Worm (Caenorhabditis elegans) whole organism, L4/young adult: ENCODE measurements around the gene Y51H7C.13.
"Not testable (repeated sequence)": the region's sequence is repeated elsewhere in the genome, so short reads cannot be mapped to it uniquely, and the experiment has no call there.

ENCODE experiments used
- W03F9.2 ChIP-seq: fragments of 150-350 bp; optimal IDR thresholded peaks from 2 replicates; lab custom pipeline; 2014; ENCODE audit warnings: missing biosample characterization, missing genetic modification characterization
- dao-5 ChIP-seq: sonication (generic microtip); optimal IDR thresholded peaks from 2 replicates; lab custom pipeline; 2016; ENCODE audit warnings: missing genotype, missing genetic modification characterization, moderate library complexity, missing compliant biosample characterization
- him-1 ChIP-seq: sonication (generic microtip); optimal IDR thresholded peaks from 2 replicates; lab custom pipeline; 2016; ENCODE audit warnings: missing genotype, missing genetic modification reagents, missing genetic modification characterization, missing compliant biosample characterization

Gene Y51H7C.13

ce11 chrII:1474807-1475206, 8.5 kb upstream of the Y51H7C.13 start:
- TF ChIP-seq dao-5 (tag; lab: Kevin White, UChicago) (no peak), W03F9.2 (tag; lab: Kevin White, UChicago) (no peak), him-1 (tag; lab: Kevin White, UChicago) (no peak)

DNA sequence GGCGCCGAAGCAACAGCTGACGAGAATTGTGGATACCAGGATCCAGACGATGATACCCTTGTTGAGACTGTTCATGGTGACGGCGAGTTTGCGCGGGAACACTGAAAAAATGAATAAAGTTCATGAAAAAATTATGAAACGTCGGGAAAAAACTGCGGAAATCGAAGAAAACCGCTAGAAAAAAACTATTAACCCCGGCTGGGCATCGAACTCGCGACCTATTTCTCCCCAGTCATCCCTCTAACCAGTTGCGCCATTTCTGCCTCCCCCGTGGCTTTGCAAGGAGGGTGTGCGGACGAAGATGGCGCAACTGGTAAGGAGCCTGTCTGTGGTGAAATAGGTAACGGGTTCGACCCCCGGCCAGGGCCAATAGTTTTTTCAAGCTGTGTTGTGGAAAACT, 7.1 kb upstream of the Y51H7C.13 start, which contains the start of gene H17B01.5:
H17B01.5 (minus strand) TSS at position 101 of the 400 bp plus-strand sequence.
- TF ChIP-seq W03F9.2 (tag; lab: Kevin White, UChicago), result no peak
- no peak for TF ChIP-seq him-1 (tag; lab: Kevin White, UChicago)
- TF ChIP-seq dao-5 (tag; lab: Kevin White, UChicago), result no peak

ce11 chrII:1470515-1470966, 4.2 kb upstream of the Y51H7C.13 start, which contains the start of gene H17B01.2:
H17B01.2 (plus strand) TSS chrII:1470565.
- TF ChIP-seq him-1 (tag; lab: Kevin White, UChicago) (no peak), dao-5 (tag; lab: Kevin White, UChicago) (no peak), W03F9.2 (tag; lab: Kevin White, UChicago) (no peak)

ce11 chrII:1467711-1468110, 1.4 kb upstream of the Y51H7C.13 start, which contains the start of gene Y51H7C.1:
Y51H7C.1 (plus strand) TSS chrII:1467727.
- TF ChIP-seq him-1, dao-5, W03F9.2 (tag; lab: Kevin White, UChicago): not testable (repeated sequence)

- TF ChIP-seq him-1, dao-5, W03F9.2 (tag; lab: Kevin White, UChicago): not testable (repeated sequence)
These were observed 19.6 kb downstream of the Y51H7C.13 start, which contains the start of gene Y51H7C.12 for ce11 chrII:1446696-1447293. Y51H7C.12 (minus strand) TSS chrII:1446746.

DNA sequence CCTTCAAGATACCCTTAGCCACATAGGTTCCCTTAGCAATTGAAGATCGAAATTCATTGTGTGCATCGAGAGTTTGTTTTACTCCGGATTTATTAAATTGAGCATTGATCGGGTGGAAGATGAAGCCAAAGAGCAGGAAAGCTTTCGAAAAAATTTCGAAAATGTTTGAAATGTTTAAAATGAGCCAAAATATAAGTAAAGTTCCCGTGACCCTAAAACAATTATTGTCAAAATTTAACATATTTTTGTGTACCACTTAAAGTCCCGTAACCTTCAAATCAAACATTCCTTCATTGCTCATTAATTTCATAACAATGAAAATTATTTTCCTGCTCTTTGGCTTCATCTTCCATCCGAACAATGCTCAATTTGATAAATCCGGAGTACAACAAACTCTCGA, 21.4 kb downstream of the Y51H7C.13 start, which contains the start of gene scl-17:
scl-17 (plus strand) TSS at position 301 of the 400 bp plus-strand sequence.
- TF ChIP-seq W03F9.2 (tag; lab: Kevin White, UChicago) (no peak), dao-5 (tag; lab: Kevin White, UChicago) (no peak), him-1 (tag; lab: Kevin White, UChicago) (no peak)

DNA sequence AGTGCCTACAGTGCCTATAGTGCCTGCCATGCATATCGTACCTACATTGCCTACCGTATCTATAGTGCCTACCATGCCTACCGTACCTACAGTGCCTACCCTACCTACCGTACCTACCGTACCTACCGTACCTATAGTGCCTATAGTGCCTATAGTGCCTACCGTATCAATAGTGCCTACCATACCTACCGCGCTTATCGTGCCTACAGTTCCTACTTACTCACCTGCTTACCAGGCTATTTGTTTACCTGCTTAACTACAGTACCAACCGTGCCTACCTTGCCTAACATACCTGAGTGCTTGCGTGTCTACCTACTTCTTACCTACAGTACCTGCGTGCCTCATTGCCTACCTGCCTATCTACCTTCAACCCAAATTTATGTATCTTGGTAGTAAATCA, 24.9 kb downstream of the Y51H7C.13 start:
- TF ChIP-seq him-1 (tag; lab: Kevin White, UChicago) (no peak), dao-5 (tag; lab: Kevin White, UChicago) (no peak), W03F9.2 (tag; lab: Kevin White, UChicago) (no peak)

ce11 chrII:1438336-1438589, 28.1 kb downstream of the Y51H7C.13 start, which contains the start of gene Y51H7C.3:
Y51H7C.3 (plus strand) TSS chrII:1438490.
- TF ChIP-seq him-1 (tag; lab: Kevin White, UChicago) (no peak), dao-5 (tag; lab: Kevin White, UChicago) (no peak), W03F9.2 (tag; lab: Kevin White, UChicago) (no peak)

DNA sequence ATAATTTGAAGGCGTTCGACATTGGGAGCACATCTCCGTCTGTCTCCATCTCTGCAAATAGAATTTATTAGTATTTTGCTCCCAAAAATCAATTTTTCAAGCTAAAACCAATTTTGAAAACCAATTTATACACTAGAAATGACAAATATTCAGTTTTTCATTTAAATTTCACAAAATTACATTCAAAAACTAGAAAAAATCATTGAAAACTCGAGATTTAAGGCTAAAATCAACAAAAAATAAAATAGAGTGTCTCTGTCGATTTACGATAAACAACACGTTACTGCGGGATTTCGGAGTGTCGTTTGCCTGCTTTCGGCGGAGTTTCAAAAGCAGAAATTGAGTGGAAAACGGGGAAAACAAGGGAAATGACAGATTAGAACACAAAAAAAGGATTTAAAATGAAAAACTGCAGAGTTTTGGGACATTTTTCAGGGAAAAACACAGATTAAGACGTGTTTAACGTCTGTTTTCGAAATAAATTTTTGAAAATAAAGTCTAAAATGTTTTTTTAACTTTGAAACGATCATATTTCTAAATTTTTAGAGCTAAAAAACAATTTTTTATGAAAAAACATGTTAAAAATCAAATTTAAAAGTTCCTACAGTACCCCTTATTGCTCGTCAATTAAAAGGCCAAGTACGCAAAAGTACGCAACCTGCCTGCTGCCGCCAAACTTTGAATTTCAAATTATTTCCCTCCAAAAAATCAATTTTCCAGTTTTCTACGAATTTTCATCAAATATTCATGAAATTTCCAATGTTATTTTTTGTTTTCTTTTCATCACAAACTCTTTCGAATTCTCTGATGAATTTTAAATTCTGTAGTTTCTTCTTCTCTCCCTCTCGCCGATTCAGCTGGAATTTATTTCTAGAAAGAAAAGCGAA, 28.7 kb downstream of the Y51H7C.13 start, which contains the start of gene nol-6:
nol-6 (minus strand) TSS at position 51 of the 887 bp plus-strand sequence.
- TF ChIP-seq dao-5 (tag; lab: Kevin White, UChicago) (no peak), W03F9.2 (tag; lab: Kevin White, UChicago) (no peak), him-1 (tag; lab: Kevin White, UChicago) (no peak)

DNA sequence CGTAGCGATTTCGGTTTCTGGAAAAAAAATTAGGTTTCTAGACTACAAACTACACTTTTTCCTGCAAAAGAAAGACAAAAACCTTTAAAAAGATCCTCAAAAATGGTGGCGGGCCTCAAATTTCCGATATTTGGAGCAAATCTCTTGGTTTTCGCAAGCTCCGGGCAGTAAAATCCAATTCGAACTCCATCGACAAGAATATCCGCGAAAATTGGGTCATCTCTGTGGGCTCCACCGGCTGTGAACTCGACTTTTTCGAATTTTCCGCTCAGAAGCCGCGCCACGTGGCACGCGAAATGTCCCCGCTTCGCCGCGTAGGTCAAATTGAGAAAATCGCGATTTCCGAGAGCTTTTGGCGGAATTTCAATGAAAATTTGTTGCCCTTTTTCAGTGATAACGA, 29.6 kb downstream of the Y51H7C.13 start:
- no peak for TF ChIP-seq him-1 (tag; lab: Kevin White, UChicago)
- no peak for TF ChIP-seq dao-5 (tag; lab: Kevin White, UChicago)
- no peak for TF ChIP-seq W03F9.2 (tag; lab: Kevin White, UChicago)

ce11 chrII:1423660-1424059, 42.7 kb downstream of the Y51H7C.13 start, which contains the start of gene Y51H7C.10:
Y51H7C.10 (minus strand) TSS chrII:1423760.
- TF ChIP-seq him-1 (tag; lab: Kevin White, UChicago) (no peak), W03F9.2 (tag; lab: Kevin White, UChicago) (no peak), dao-5 (tag; lab: Kevin White, UChicago) (no peak)

- no peak for TF ChIP-seq him-1 (tag; lab: Kevin White, UChicago)
- no peak for TF ChIP-seq dao-5 (tag; lab: Kevin White, UChicago)
- no peak for TF ChIP-seq W03F9.2 (tag; lab: Kevin White, UChicago)
These were observed 45.4 kb downstream of the Y51H7C.13 start for ce11 chrII:1420806-1421463.
